Worm (Caenorhabditis elegans) whole organism, mixed stage, embryonic: ENCODE results near the gene ubc-24.
A peak's percentile ranks its signal among the peaks of the same experiment; 100 is the strongest.

Experiments used
- blmp-1 ChIP-seq: fragments of 150-350 bp; optimal IDR thresholded peaks from 2 replicates; lab custom pipeline; 2014; ENCODE audit warnings: missing biosample characterization, missing genetic modification characterization
- ceh-43 ChIP-seq: fragments of 200-800 bp; sonication (Bioruptor generic); optimal IDR thresholded peaks from 2 replicates; lab custom pipeline; 2018; ENCODE audit warnings: mild to moderate bottlenecking, missing genetic modification characterization, moderate library complexity, missing compliant biosample characterization
- ham-2 ChIP-seq: fragments of 200-800 bp; sonication (Bioruptor generic); optimal IDR thresholded peaks from 2 replicates; lab custom pipeline; 2018; ENCODE audit warnings: mild to moderate bottlenecking, missing genetic modification characterization, missing compliant biosample characterization
- lsy-2 ChIP-seq: fragments of 150-350 bp; optimal IDR thresholded peaks from 2 replicates; lab custom pipeline; 2014; ENCODE audit warnings: missing biosample characterization, missing genetic modification characterization
- nhr-12 ChIP-seq: fragments of 150-350 bp; optimal IDR thresholded peaks from 2 replicates; lab custom pipeline; 2014; ENCODE audit warnings: missing biosample characterization, missing genetic modification characterization
- nhr-2 ChIP-seq: fragments of 150-350 bp; optimal IDR thresholded peaks from 2 replicates; lab custom pipeline; 2014; ENCODE audit warnings: missing biosample characterization, missing genetic modification characterization
- nhr-237 ChIP-seq: fragments of 150-350 bp; optimal IDR thresholded peaks from 2 replicates; lab custom pipeline; 2014; ENCODE audit warnings: missing biosample characterization, missing genetic modification characterization
- pha-4 ChIP-seq: fragments of 150-350 bp; optimal IDR thresholded peaks from 2 replicates; lab custom pipeline; 2018; ENCODE audit warnings: missing biosample characterization, missing genetic modification reagents, missing genetic modification characterization
- unc-39 ChIP-seq: fragments of 150-350 bp; optimal IDR thresholded peaks from 2 replicates; lab custom pipeline; 2014; ENCODE audit warnings: missing biosample characterization, missing genetic modification characterization

DNA sequence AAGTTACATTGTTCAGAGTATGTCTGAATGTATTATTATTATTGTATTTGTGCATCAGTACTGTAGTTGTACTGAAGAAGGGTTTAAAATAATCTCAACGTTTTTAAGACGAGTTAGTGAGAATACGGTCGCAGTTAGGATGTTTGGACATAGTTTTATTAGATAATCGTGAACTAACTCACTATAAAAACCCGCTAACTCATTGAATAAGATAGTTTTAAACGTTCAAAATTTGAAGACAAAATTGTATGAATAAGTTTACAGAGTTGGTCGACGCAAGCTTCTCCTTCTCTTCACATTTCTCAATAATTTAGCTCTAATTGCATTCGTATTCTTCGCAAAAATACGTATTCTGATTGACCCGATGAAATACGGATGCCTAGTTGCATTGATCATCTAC is 13.6 kb downstream of the ubc-24 start:
- no peak for TF ChIP-seq pha-4 (tag; lab: Kevin White, UChicago)
- TF ChIP-seq unc-39 = no peak
- TF ChIP-seq blmp-1 (tag; lab: Kevin White, UChicago) = no peak
- TF ChIP-seq nhr-2 (tag; lab: Kevin White, UChicago) = no peak
- TF ChIP-seq nhr-12 (tag; lab: Kevin White, UChicago) = no peak
- TF ChIP-seq lsy-2 (tag; lab: Kevin White, UChicago) = peak; percentile 76
- TF ChIP-seq nhr-237 (tag; lab: Kevin White, UChicago) = no peak
- no peak for TF ChIP-seq ham-2
- no peak for TF ChIP-seq ceh-43 (GFP tag; lab: Kevin White, UChicago)
